Worm (Caenorhabditis elegans) whole organism, young adult: Measurements from ENCODE around the gene F21E9.2.

Source experiments
- B0261.1 ChIP-seq: sonication (generic microtip); optimal IDR thresholded peaks from 2 replicates; lab custom pipeline; 2016; ENCODE audit warnings: mild to moderate bottlenecking, missing genetic modification characterization, moderate library complexity, missing compliant biosample characterization
- C17E4.6 ChIP-seq: fragments of 200-800 bp; sonication (Bioruptor generic); IDR thresholded peaks from 2 replicates; pipeline ENCODE4 v1.3.6; 2022; ENCODE audit warnings: missing genetic modification reagents, missing genetic modification characterization, missing compliant biosample characterization
- F10E7.11 ChIP-seq: sonication (generic microtip); optimal IDR thresholded peaks from 2 replicates; lab custom pipeline; 2017; ENCODE audit warnings: mild to moderate bottlenecking, missing genetic modification characterization, moderate library complexity, missing compliant biosample characterization
- F22D6.2 ChIP-seq: sonication (generic microtip); optimal IDR thresholded peaks from 2 replicates; lab custom pipeline; 2016; ENCODE audit warnings: mild to moderate bottlenecking, missing genetic modification characterization, missing compliant biosample characterization
- F49E8.2 ChIP-seq: sonication (generic microtip); optimal IDR thresholded peaks from 3 replicates; lab custom pipeline; 2017; ENCODE audit warnings: missing genetic modification characterization, mild to moderate bottlenecking, missing compliant biosample characterization, antibody characterized with exemption, moderate library complexity; ENCODE audit not compliant: insufficient read depth
- F57A8.1 ChIP-seq: fragments of 200-800 bp; sonication (Bioruptor generic); optimal IDR thresholded peaks from 2 replicates; lab custom pipeline; 2018; ENCODE audit warnings: mild to moderate bottlenecking, missing genetic modification characterization, moderate library complexity, missing compliant biosample characterization
- F57C9.4 ChIP-seq: sonication (generic microtip); optimal IDR thresholded peaks from 2 replicates; lab custom pipeline; 2017; ENCODE audit warnings: mild to moderate bottlenecking, missing genetic modification characterization, missing compliant biosample characterization
- ZK185.1 ChIP-seq: sonication (generic microtip); optimal IDR thresholded peaks from 2 replicates; lab custom pipeline; 2016; ENCODE audit warnings: mild to moderate bottlenecking, missing genetic modification characterization, missing compliant biosample characterization; ENCODE audit not compliant: poor library complexity, severe bottlenecking
- akir-1 ChIP-seq: fragments of 200-800 bp; sonication (Bioruptor generic); optimal IDR thresholded peaks from 2 replicates; lab custom pipeline; 2018; ENCODE audit warnings: mild to moderate bottlenecking, missing genetic modification characterization, moderate library complexity, missing compliant biosample characterization
- attf-6 ChIP-seq: fragments of 200-800 bp; sonication (Bioruptor generic); IDR thresholded peaks from 2 replicates; pipeline ENCODE4 v1.3.6; 2022; ENCODE audit warnings: missing genetic modification reagents, missing genetic modification characterization, missing compliant biosample characterization
- bed-2 ChIP-seq: fragments of 200-800 bp; sonication (Bioruptor generic); IDR thresholded peaks from 2 replicates; pipeline ENCODE4 v1.3.6; 2022; ENCODE audit warnings: missing genetic modification reagents, missing genetic modification characterization, missing compliant biosample characterization
- cebp-2 ChIP-seq: fragments of 200-800 bp; sonication (Bioruptor generic); IDR thresholded peaks from 2 replicates; pipeline ENCODE4 v1.3.6; 2022; ENCODE audit warnings: missing genetic modification characterization, missing compliant biosample characterization
- ceh-27 ChIP-seq: fragments of 200-800 bp; sonication (Bioruptor generic); optimal IDR thresholded peaks from 2 replicates; lab custom pipeline; 2018; ENCODE audit warnings: mild to moderate bottlenecking, missing genetic modification characterization, moderate library complexity, missing compliant biosample characterization
- ceh-91 ChIP-seq: fragments of 200-800 bp; sonication (Bioruptor generic); IDR thresholded peaks from 2 replicates; pipeline ENCODE4 v1.3.6; 2022; ENCODE audit warnings: missing genetic modification reagents, missing genetic modification characterization, missing compliant biosample characterization
- dpff-1 ChIP-seq: sonication (generic microtip); optimal IDR thresholded peaks from 2 replicates; lab custom pipeline; 2017; ENCODE audit warnings: mild to moderate bottlenecking, missing genetic modification characterization, missing compliant biosample characterization
- efl-1 ChIP-seq: fragments of 150-350 bp; optimal IDR thresholded peaks from 2 replicates; lab custom pipeline; 2014; ENCODE audit warnings: missing biosample characterization, missing genetic modification reagents, missing genetic modification characterization
- egrh-3 ChIP-seq: fragments of 200-800 bp; sonication (Bioruptor generic); IDR thresholded peaks from 2 replicates; pipeline ENCODE4 v1.3.6; 2022; ENCODE audit warnings: missing genetic modification reagents, missing genetic modification characterization, missing compliant biosample characterization
- ets-4 ChIP-seq: fragments of 200-800 bp; sonication (Bioruptor generic); optimal IDR thresholded peaks from 2 replicates; lab custom pipeline; 2018; ENCODE audit warnings: mild to moderate bottlenecking, missing genetic modification characterization, missing compliant biosample characterization
- hsf-1 ChIP-seq: fragments of 200-800 bp; sonication (Bioruptor generic); IDR thresholded peaks from 2 replicates; pipeline ENCODE4 v1.3.6; 2022; ENCODE audit warnings: missing genetic modification reagents, missing genetic modification characterization, missing compliant biosample characterization
- lin-40 ChIP-seq: sonication (generic microtip); optimal IDR thresholded peaks from 2 replicates; lab custom pipeline; 2016; ENCODE audit warnings: missing genetic modification characterization, mild to moderate bottlenecking, missing compliant biosample characterization, missing genotype, missing genetic modification reagents
- lin-54 ChIP-seq: fragments of 200-800 bp; sonication (Bioruptor generic); optimal IDR thresholded peaks from 2 replicates; lab custom pipeline; 2018; ENCODE audit warnings: mild to moderate bottlenecking, missing genetic modification characterization, missing compliant biosample characterization
- lsy-27 ChIP-seq: sonication (generic microtip); optimal IDR thresholded peaks from 2 replicates; lab custom pipeline; 2017; ENCODE audit warnings: missing genetic modification characterization, mild to moderate bottlenecking, missing compliant biosample characterization, antibody characterized with exemption, missing genotype, borderline replicate concordance; ENCODE audit not compliant: insufficient read depth
- madf-10 ChIP-seq: sonication (generic microtip); optimal IDR thresholded peaks from 2 replicates; lab custom pipeline; 2016; ENCODE audit warnings: mild to moderate bottlenecking, missing genetic modification characterization, missing compliant biosample characterization
- madf-3 ChIP-seq: fragments of 200-800 bp; sonication (Bioruptor generic); IDR thresholded peaks from 2 replicates; pipeline ENCODE4 v1.3.6; 2022; ENCODE audit warnings: missing genetic modification reagents, missing genetic modification characterization, missing compliant biosample characterization
- nhr-27 ChIP-seq: fragments of 200-800 bp; sonication (Bioruptor generic); optimal IDR thresholded peaks from 2 replicates; lab custom pipeline; 2018; ENCODE audit warnings: mild to moderate bottlenecking, missing genetic modification characterization, moderate library complexity, missing compliant biosample characterization
- pbrm-1 ChIP-seq: fragments of 200-800 bp; sonication (Bioruptor generic); IDR thresholded peaks from 2 replicates; pipeline ENCODE4 v1.3.6; 2022; ENCODE audit warnings: missing genetic modification reagents, missing genetic modification characterization, missing compliant biosample characterization
- rcor-1 ChIP-seq: fragments of 200-800 bp; sonication (Bioruptor generic); IDR thresholded peaks from 2 replicates; pipeline ENCODE4 v1.3.6; 2022; ENCODE audit warnings: missing genetic modification reagents, missing genetic modification characterization, missing compliant biosample characterization
- rpc-1 ChIP-seq, 2 experiments: fragments of 150-350 bp in 1 of 2; sonication (generic microtip) in 1 of 2; optimal IDR thresholded peaks; 2 replicates each; lab custom pipeline; 2014 to 2018; ENCODE audit warnings: missing biosample characterization in 1 of 2, missing genetic modification characterization in 1 of 2, missing genetic modification reagents in 1 of 2, missing genotype in 1 of 2
- snpc-1.1 ChIP-seq: sonication (generic microtip); optimal IDR thresholded peaks from 2 replicates; lab custom pipeline; 2017; ENCODE audit warnings: missing genetic modification characterization, mild to moderate bottlenecking, missing compliant biosample characterization, antibody characterized with exemption, moderate library complexity, missing genotype, missing genetic modification reagents; ENCODE audit not compliant: insufficient read depth
- snpc-1.3 ChIP-seq: sonication (generic microtip); optimal IDR thresholded peaks from 2 replicates; lab custom pipeline; 2017; ENCODE audit warnings: missing genetic modification characterization, mild to moderate bottlenecking, missing compliant biosample characterization, antibody characterized with exemption, moderate library complexity, missing genotype, missing genetic modification reagents; ENCODE audit not compliant: insufficient read depth
- snpc-4 ChIP-seq, 5 experiments: fragments of 150-350 bp in 1 of 5; sonication (generic microtip) in 4 of 5; optimal IDR thresholded peaks; 2 replicates each; lab custom pipeline; 2014 to 2018; ENCODE audit warnings: missing genetic modification characterization in 5 of 5, missing biosample characterization in 3 of 5, antibody characterized with exemption in 2 of 5, mild to moderate bottlenecking in 2 of 5, missing compliant biosample characterization in 2 of 5, missing genotype in 2 of 5, moderate library complexity in 2 of 5, missing genetic modification reagents in 1 of 5
- somi-1 ChIP-seq: fragments of 200-800 bp; sonication (Bioruptor generic); optimal IDR thresholded peaks from 2 replicates; lab custom pipeline; 2018; ENCODE audit warnings: mild to moderate bottlenecking, missing genetic modification characterization, missing compliant biosample characterization
- unc-62 ChIP-seq: fragments of 150-350 bp; optimal IDR thresholded peaks from 2 replicates; lab custom pipeline; 2014; ENCODE audit warnings: missing biosample characterization, missing genetic modification reagents, missing genetic modification characterization
- zfh-2 ChIP-seq: fragments of 200-800 bp; sonication (Bioruptor generic); conservative IDR thresholded peaks from 2 replicates; pipeline ENCODE4 v1.3.6; 2022; ENCODE audit warnings: missing genetic modification reagents, missing genetic modification characterization, missing compliant biosample characterization
- ztf-18 ChIP-seq: sonication (generic microtip); optimal IDR thresholded peaks from 2 replicates; lab custom pipeline; 2016; ENCODE audit warnings: missing genotype, mild to moderate bottlenecking, missing genetic modification characterization, missing compliant biosample characterization
- ztf-22 ChIP-seq: fragments of 200-800 bp; sonication (Bioruptor generic); optimal IDR thresholded peaks from 2 replicates; lab custom pipeline; 2018; ENCODE audit warnings: mild to moderate bottlenecking, missing genetic modification characterization, moderate library complexity, missing compliant biosample characterization
- ztf-25 ChIP-seq: fragments of 200-800 bp; sonication (Bioruptor generic); IDR thresholded peaks from 2 replicates; pipeline ENCODE4 v1.3.6; 2022; ENCODE audit warnings: missing genetic modification reagents, missing genetic modification characterization, missing compliant biosample characterization
- ztf-28 ChIP-seq: fragments of 200-800 bp; sonication (Bioruptor generic); IDR thresholded peaks from 2 replicates; pipeline ENCODE4 v1.3.6; 2022; ENCODE audit warnings: missing genetic modification reagents, missing genetic modification characterization, missing compliant biosample characterization

F21E9.2 gene

DNA sequence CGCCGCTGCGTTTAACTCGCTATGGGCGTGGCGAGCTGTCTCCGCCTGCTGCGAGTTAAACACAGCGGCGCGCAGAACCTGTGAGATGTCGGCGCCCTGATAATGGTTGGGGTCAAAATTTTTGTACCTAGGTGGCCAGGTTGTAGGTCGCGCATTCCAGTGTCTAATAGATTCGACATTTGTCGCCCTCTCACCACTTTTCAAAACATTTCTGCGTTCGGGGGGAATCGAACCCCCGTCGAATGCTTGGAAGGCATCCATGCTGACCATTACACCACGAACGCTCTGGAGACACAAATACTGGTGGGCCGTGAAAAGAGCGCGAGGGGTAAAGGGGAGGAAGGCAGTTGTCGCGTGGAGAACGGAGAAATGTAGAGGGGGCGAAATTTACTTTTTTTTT, 49.6 kb upstream of the F21E9.2 start (continued):
- TF ChIP-seq madf-3 (GFP tag; lab: Robert Waterston, UW), result no peak
- TF ChIP-seq snpc-4 (GFP tag; optimal IDR thresholded peaks at IDR 0.05; lab: Kevin White, UChicago), result peak; percentile 66
- peak in 3 of 4 experiments; percentile 78 to 86 (median 81) for TF ChIP-seq snpc-4 (tag; optimal IDR thresholded peaks at IDR 0.05; lab: Kevin White, UChicago)
- 0 out of 2 replicates have a peak, but pooled peaks have one; percentile 41 for TF ChIP-seq attf-6 (GFP tag; lab: Robert Waterston, UW)
- peak; percentile 85 for TF ChIP-seq ets-4 (GFP tag; lab: Kevin White, UChicago)
- TF ChIP-seq somi-1, result peak; percentile 51
- TF ChIP-seq ztf-28 (GFP tag; lab: Robert Waterston, UW), result no peak
- TF ChIP-seq dpff-1, result no peak
- peak; percentile 81 for TF ChIP-seq lin-40 (tag; lab: Kevin White, UChicago)
- TF ChIP-seq ceh-91, result no peak
- TF ChIP-seq egrh-3, result no peak; the same call in 1 of the 2 replicates
- peak; percentile 74 for TF ChIP-seq rpc-1 (optimal IDR thresholded peaks at IDR 0.05; lab: Kevin White, UChicago)
- TF ChIP-seq rpc-1 (tag; optimal IDR thresholded peaks at IDR 0.05; lab: Kevin White, UChicago), result peak; percentile 85
- TF ChIP-seq zfh-2 (GFP tag; lab: Robert Waterston, UW), result peak; percentile 83
- 0 out of 2 replicates have a peak, but pooled peaks have one; percentile 77 for TF ChIP-seq cebp-2 (GFP tag; lab: Robert Waterston, UW)
- peak; percentile 71 for TF ChIP-seq pbrm-1
- peak; percentile 77 for TF ChIP-seq ZK185.1
- TF ChIP-seq nhr-27 (tag; lab: Kevin White, UChicago), result peak; percentile 51
- peak; percentile 29 for TF ChIP-seq akir-1 (GFP tag; lab: Kevin White, UChicago)
- peak; percentile 64 for TF ChIP-seq rcor-1
- TF ChIP-seq F57A8.1 (GFP tag; lab: Kevin White, UChicago), result peak; percentile 31
- TF ChIP-seq F49E8.2, result no peak
- no peak for TF ChIP-seq efl-1 (GFP tag; lab: Kevin White, UChicago)
- TF ChIP-seq madf-10 (tag; lab: Kevin White, UChicago), result peak; percentile 76
- TF ChIP-seq hsf-1, result 0 out of 2 replicates have a peak, but pooled peaks have one; percentile 37
- TF ChIP-seq unc-62 (GFP tag; lab: Kevin White, UChicago), result no peak
- peak; percentile 64 for TF ChIP-seq lin-54 (GFP tag; lab: Kevin White, UChicago)
- TF ChIP-seq ztf-18 (tag; lab: Kevin White, UChicago), result peak; percentile 61
- peak; percentile 50 for TF ChIP-seq snpc-1.1 (tag; lab: Kevin White, UChicago)
- peak; percentile 45 for TF ChIP-seq F22D6.2 (tag; lab: Kevin White, UChicago)
- TF ChIP-seq F57C9.4, result no peak
- TF ChIP-seq snpc-1.3, result peak; percentile 31
- TF ChIP-seq ztf-22 (GFP tag; lab: Kevin White, UChicago), result peak; percentile 70
- TF ChIP-seq lsy-27 (tag; lab: Kevin White, UChicago), result no peak
- 0 out of 2 replicates have a peak, but pooled peaks have one; percentile 66 for TF ChIP-seq ztf-25 (GFP tag; lab: Robert Waterston, UW)
- 0 out of 2 replicates have a peak, but pooled peaks have one; percentile 34 for TF ChIP-seq C17E4.6
- peak; percentile 78 for TF ChIP-seq ceh-27 (GFP tag; lab: Kevin White, UChicago)
- peak; percentile 71 for TF ChIP-seq F10E7.11 (tag; lab: Kevin White, UChicago)
- TF ChIP-seq bed-2 (GFP tag; lab: Robert Waterston, UW), result no peak
- TF ChIP-seq B0261.1 (tag; lab: Kevin White, UChicago), result peak; percentile 94
